Fruit fly (Drosophila melanogaster) whole organism, wandering third instar larva: ENCODE data around the gene Muc18B.

Experiments
- CG9705 ChIP-seq: fragments of 200-800 bp; sonication (Bioruptor generic); optimal IDR thresholded peaks from 2 replicates; lab custom pipeline; 2018; ENCODE audit warnings: missing biosample characterization, mild to moderate bottlenecking, missing genetic modification characterization
- Dfd ChIP-seq: fragments of >200 bp; optimal IDR thresholded peaks from 2 replicates; lab custom pipeline; 2017; ENCODE audit warnings: missing biosample characterization, missing genetic modification characterization
- GATAd ChIP-seq: sonication (Bioruptor generic); optimal IDR thresholded peaks from 2 replicates; lab custom pipeline; 2016; ENCODE audit warnings: missing biosample characterization, missing genetic modification characterization
- Myc ChIP-seq: fragments of >200 bp; optimal IDR thresholded peaks from 2 replicates; lab custom pipeline; 2017
- N ChIP-seq: fragments of >200 bp; optimal IDR thresholded peaks from 2 replicates; lab custom pipeline; 2018; ENCODE audit warnings: missing biosample characterization, missing external identifiers, missing genetic modification characterization
- OdsH ChIP-seq: fragments of 200-800 bp; sonication (Bioruptor generic); optimal IDR thresholded peaks from 2 replicates; lab custom pipeline; 2016; ENCODE audit warnings: missing biosample characterization, mild to moderate bottlenecking, missing genetic modification characterization
- brk ChIP-seq: fragments of 200-800 bp; sonication (Bioruptor generic); optimal IDR thresholded peaks from 2 replicates; lab custom pipeline; 2016; ENCODE audit warnings: missing biosample characterization, mild to moderate bottlenecking, missing genetic modification characterization
- foxo ChIP-seq, 2 experiments: fragments of 200-800 bp; sonication (Bioruptor generic); optimal IDR thresholded peaks; 2 replicates in 1 of 2; 3 replicates in 1 of 2; lab custom pipeline; 2016 to 2017; ENCODE audit warnings: missing biosample characterization in 2 of 2, missing genetic modification characterization in 2 of 2
- h ChIP-seq: fragments of 200-800 bp; sonication (Bioruptor generic); optimal IDR thresholded peaks from 3 replicates; lab custom pipeline; 2016; ENCODE audit warnings: missing biosample characterization, mild to moderate bottlenecking, missing genetic modification characterization
- jim ChIP-seq: fragments of 175-275, 200-325 bp; sonication (Bioruptor generic); optimal IDR thresholded peaks from 2 replicates; lab custom pipeline; 2016; ENCODE audit warnings: missing biosample characterization, mild to moderate bottlenecking, missing genetic modification characterization
- lola ChIP-seq: fragments of >200 bp; optimal IDR thresholded peaks from 2 replicates; lab custom pipeline; 2017; ENCODE audit warnings: missing biosample characterization, missing genetic modification characterization
- pan ChIP-seq: fragments of >200 bp; optimal IDR thresholded peaks from 2 replicates; lab custom pipeline; 2017
- sv ChIP-seq: fragments of 200-800 bp; sonication (Bioruptor generic); optimal IDR thresholded peaks from 3 replicates; lab custom pipeline; 2016; ENCODE audit warnings: missing biosample characterization, missing genetic modification characterization

DNA sequence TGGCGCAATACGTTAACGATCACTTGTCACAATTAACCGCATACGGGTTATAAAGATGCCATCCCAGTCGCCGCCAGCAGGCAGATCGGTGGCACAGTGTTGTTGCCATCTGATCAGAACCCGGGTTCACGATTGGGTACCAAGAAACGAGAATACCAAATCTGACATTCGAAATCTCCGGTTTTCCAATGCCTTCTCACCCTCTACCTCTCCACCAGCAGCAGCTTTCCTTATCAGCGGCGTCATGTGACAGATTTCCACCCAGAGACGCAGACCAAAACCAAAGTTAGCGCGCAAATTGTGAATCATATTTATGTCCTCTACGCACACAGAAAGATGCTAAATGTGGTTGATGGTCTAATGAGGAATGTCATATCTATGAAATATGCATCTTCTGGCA is 23.3 kb downstream of the Muc18B start:
- TF ChIP-seq h (no peak), lola (GFP tag; lab: Kevin White, UChicago) (no peak), pan (lab: Kevin White, UChicago) (no peak), sv (GFP tag; lab: Kevin White, UChicago) (no peak), Dfd (no peak), Myc (lab: Kevin White, UChicago) (no peak), jim (no peak), N (GFP tag; lab: Kevin White, UChicago) (no peak), OdsH (no peak), CG9705 (no peak), brk (GFP tag; lab: Kevin White, UChicago) (no peak), GATAd (GFP tag; lab: Kevin White, UChicago) (no peak), foxo (GFP tag; optimal IDR thresholded peaks at IDR 0.05; lab: Kevin White, UChicago) (no peak)
